Worm (Caenorhabditis elegans): ENCODE results near the gene hoe-1.

The hoe-1 gene

DNA sequence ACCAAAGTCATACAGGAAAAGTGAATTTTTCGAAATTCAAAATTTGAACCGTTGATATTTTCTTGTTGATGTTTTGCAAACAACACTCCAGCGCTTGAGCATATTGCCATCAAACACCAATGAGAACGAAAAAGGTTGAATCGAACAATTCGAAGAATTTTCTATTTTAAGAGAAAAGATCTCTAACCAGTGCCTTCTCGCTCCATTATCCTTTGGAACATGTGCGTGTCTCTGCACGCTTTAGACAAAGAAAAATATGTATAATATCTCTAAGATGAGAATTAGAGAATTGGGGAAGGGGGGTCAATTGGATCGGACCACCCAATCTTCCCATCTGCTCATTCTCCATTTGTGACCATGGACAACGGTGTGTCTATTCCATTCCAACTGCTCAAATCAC, 19.8 kb upstream of the hoe-1 start, which contains the start of gene Y17G9B.2:
Gene Y17G9B.2, plus strand, starts transcription at position 301 of the 400 bp plus-strand sequence.
- TF ChIP-seq nhr-47 (tag; optimal IDR thresholded peaks at IDR 0.05) (no peak), vab-15 (tag; optimal IDR thresholded peaks at IDR 0.05) (no peak), irx-1 (tag; optimal IDR thresholded peaks at IDR 0.05) (no peak), lin-13 (GFP tag; optimal IDR thresholded peaks at IDR 0.05) (no peak), hpl-2 (GFP tag; optimal IDR thresholded peaks at IDR 0.05) (no peak), F16B12.6 (tag; optimal IDR thresholded peaks at IDR 0.05) (no peak), ets-5 (GFP tag; IDR thresholded peaks at IDR 0.05) (no peak), mdl-1 (tag; optimal IDR thresholded peaks at IDR 0.05) (no peak), ceh-8 (GFP tag; optimal IDR thresholded peaks at IDR 0.05) (no peak), sup-37 (GFP tag; optimal IDR thresholded peaks at IDR 0.05) (no peak), tbx-2 (tag; optimal IDR thresholded peaks at IDR 0.05) (no peak), unc-86 (tag; optimal IDR thresholded peaks at IDR 0.05) (no peak), ces-1 (GFP tag; optimal IDR thresholded peaks at IDR 0.05) (no peak)

DNA sequence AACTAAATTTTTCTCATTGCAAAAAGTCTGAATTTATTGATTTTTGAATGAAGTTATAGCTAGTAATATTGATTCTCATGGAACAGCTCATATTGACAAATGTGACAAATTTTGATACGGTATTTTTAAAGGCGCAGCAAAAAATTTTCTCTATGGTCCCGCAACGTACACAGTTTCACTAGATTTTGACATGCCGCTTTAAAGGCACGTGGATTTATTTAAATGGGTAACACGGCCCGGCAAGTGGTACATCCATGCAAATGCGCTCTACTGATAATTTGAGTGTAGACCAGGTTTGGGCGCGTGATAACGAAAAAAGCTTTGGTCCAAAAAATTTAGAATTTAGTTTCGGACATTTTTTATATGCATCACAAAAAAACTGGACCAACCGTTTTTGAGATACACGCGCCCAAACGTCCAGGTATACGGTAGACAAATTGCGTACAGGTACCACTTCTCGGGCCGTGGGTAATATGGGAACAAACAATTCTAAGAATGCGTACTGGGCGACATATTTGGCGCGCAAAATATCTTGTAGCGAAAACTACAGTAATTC, 19.0 kb upstream of the hoe-1 start:
- TF ChIP-seq lin-35 (GFP tag; optimal IDR thresholded peaks at IDR 0.05) (peak in 1 of 2 experiments; percentile 22), lsy-2 (tag; optimal IDR thresholded peaks at IDR 0.05) (peak; percentile 29 to 53), efl-1 (optimal IDR thresholded peaks at IDR 0.05) (peak; percentile 11 to 13), efl-1 (GFP tag; optimal IDR thresholded peaks at IDR 0.05 in 1 of 2) (peak in 1 of 2 experiments; percentile 49)

DNA sequence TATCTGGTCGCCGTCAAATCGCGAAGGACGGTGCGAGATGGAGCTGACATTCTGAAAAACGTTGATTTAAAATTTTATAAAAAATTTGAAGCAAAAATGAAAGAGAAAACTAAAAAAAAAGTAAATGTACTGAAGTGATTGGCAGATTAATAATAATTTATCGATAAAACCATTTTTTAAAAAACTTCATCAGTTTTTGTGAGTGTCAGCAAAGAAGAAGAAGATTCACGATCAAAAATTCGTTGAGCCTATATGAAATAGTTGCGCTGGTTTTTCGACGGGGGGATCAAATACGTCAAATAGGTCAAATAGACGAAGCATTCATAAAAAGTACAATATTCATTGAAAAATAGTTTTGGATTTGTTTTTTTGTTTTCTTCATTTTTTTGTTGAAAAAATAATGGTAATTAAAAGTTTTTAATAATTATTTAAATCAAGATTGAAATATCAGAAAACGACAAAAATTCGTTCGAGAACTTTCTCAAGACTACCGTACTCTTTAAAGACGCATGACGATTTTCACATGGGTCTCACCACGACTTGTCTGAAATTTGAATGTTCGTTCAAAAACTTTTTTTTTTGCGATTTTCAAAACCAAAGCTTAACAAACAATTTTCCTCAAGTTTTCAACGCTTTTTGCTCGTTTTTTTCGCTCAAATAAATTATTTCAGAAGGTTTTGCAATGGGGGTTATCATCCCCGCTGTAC, 16.5 kb upstream of the hoe-1 start, which contains the start of the genes memi-1 and cyp-31A3:
Gene memi-1, minus strand, starts transcription at position 51 of the 707 bp plus-strand sequence.
Gene cyp-31A3, plus strand, starts transcription at position 672 of the 707 bp plus-strand sequence.
- TF ChIP-seq egl-27 (tag; optimal IDR thresholded peaks at IDR 0.05), result no peak
- TF ChIP-seq efl-1 (optimal IDR thresholded peaks at IDR 0.05), result no peak
- TF ChIP-seq efl-1 (GFP tag; optimal IDR thresholded peaks at IDR 0.05 in 1 of 2), result peak in 1 of 2 experiments; percentile 23

DNA sequence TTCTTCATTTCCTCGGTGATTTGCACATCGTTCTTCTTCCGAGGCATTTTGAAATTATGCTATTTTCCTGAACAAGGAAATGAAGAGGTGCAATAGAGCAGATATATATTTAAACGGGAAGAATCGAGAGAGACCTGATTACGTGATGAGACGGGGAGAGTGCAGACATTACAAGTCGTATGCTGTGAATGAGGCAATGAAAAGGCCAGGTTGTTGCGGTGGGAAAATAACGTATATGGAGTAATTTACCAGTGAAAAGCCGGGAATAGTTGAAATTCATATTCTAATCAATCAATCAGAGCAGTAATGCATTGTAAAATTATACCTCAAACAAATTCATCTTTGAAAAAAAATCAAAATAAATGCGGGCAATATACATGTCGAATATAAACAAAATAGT, 14.6 kb upstream of the hoe-1 start, which contains the start of gene Y17G9B.8:
Gene Y17G9B.8, minus strand, starts transcription at position 182 of the 400 bp plus-strand sequence.
- peak; percentile 10 to 33 for TF ChIP-seq lsy-2 (tag; optimal IDR thresholded peaks at IDR 0.05)
- no peak for TF ChIP-seq isw-1 (GFP tag; IDR thresholded peaks at IDR 0.05)

DNA sequence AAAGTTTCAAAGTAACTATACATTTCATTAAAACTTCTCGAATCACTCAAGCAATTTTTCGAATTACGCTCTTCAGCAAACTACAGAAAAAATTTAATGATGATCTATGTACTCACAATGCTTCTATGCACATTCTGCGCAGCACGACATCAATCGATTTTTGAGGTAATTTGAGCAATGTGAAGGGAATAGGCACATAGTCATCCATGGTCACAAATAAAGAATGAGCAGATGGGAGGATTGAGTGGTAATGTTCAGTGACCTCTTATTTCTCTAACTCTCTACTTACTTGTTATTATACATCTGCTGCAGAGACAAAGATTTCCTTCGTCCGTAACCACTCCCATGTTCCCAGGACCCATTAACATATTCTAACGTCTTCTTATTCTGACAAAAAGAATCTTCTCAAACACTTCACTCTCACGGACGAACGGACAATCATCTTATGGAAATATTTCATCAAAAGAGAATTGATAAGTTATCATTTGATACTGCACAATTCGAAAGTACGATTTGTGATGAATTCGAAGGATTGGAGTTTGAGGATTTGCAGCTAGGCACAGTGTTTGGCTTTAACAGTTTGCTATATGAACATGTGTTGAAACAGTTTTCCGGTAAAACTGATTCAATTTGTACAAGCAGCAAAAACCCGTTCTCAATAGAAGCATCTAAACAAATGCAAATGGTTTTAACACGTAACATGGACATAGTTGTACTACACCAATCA, 12.0 kb upstream of the hoe-1 start, which contains the start of the genes fbxb-77 and Y17G9B.11:
Gene fbxb-77, minus strand, starts transcription at position 229 of the 727 bp plus-strand sequence.
Gene Y17G9B.11, plus strand, starts transcription at position 677 of the 727 bp plus-strand sequence.
- TF ChIP-seq fkh-4 (tag; optimal IDR thresholded peaks at IDR 0.05; ENCODE audit: borderline replicate concordance), result no peak
- no peak for TF ChIP-seq ztf-11 (tag; optimal IDR thresholded peaks at IDR 0.05)
- no peak for TF ChIP-seq unc-62 (GFP tag; optimal IDR thresholded peaks at IDR 0.05)
- no peak for TF ChIP-seq ets-5 (GFP tag; IDR thresholded peaks at IDR 0.05)
- no peak for TF ChIP-seq ceh-88 (GFP tag; IDR thresholded peaks at IDR 0.05)
- no peak for TF ChIP-seq ama-1 (optimal IDR thresholded peaks at IDR 0.05)
- TF ChIP-seq nhr-85 (tag), result no peak
- no peak for TF ChIP-seq C16A3.4 (tag; optimal IDR thresholded peaks at IDR 0.05)
- no peak for TF ChIP-seq unc-98 (GFP tag; IDR thresholded peaks at IDR 0.05)
- TF ChIP-seq zag-1 (tag; optimal IDR thresholded peaks at IDR 0.05), result no peak
- no peak for TF ChIP-seq nhr-84 (tag; optimal IDR thresholded peaks at IDR 0.05)
- TF ChIP-seq snpc-4 (tag; optimal IDR thresholded peaks at IDR 0.05), result no peak
- no peak for TF ChIP-seq nhr-76 (tag; optimal IDR thresholded peaks at IDR 0.05)
- no peak for TF ChIP-seq lsy-2 (tag; optimal IDR thresholded peaks at IDR 0.05)
